Worm (Caenorhabditis elegans) whole organism, L4 larva: ENCODE data around the gene acs-7.

Experiments used
- F10B5.3 ChIP-seq: sonication (generic microtip); optimal IDR thresholded peaks from 2 replicates; lab custom pipeline; 2016; ENCODE audit warnings: mild to moderate bottlenecking, missing genetic modification characterization, missing compliant biosample characterization
- F26F4.8 ChIP-seq: fragments of 200-800 bp; sonication (Bioruptor generic); conservative IDR thresholded peaks from 2 replicates; pipeline ENCODE4 v1.3.6; 2022; ENCODE audit warnings: missing genetic modification characterization, missing compliant biosample characterization
- F44E2.7 ChIP-seq: fragments of 200-800 bp; sonication (Bioruptor generic); IDR thresholded peaks from 2 replicates; pipeline ENCODE4 v2.1.2; 2022; ENCODE audit warnings: missing genetic modification characterization, missing compliant biosample characterization
- F49E8.2 ChIP-seq: sonication (generic microtip); optimal IDR thresholded peaks from 2 replicates; lab custom pipeline; 2016; ENCODE audit warnings: missing compliant biosample characterization, mild to moderate bottlenecking, missing genetic modification characterization, borderline replicate concordance
- T20F7.1 ChIP-seq: fragments of 200-800 bp; sonication (Bioruptor generic); optimal IDR thresholded peaks from 2 replicates; lab custom pipeline; 2018; ENCODE audit warnings: mild to moderate bottlenecking, missing genetic modification characterization, missing compliant biosample characterization
- Y105C5A.15 ChIP-seq: fragments of 200-800 bp; sonication (Bioruptor generic); IDR thresholded peaks from 2 replicates; pipeline ENCODE4 v1.3.6; 2022; ENCODE audit warnings: missing genetic modification characterization, missing compliant biosample characterization
- aha-1 ChIP-seq: fragments of 150-350 bp; peaks from one replicate; lab custom pipeline; 2014; ENCODE audit warnings: missing biosample characterization, missing genetic modification characterization
- attf-4 ChIP-seq: sonication (generic microtip); optimal IDR thresholded peaks from 3 replicates; lab custom pipeline; 2017; ENCODE audit warnings: missing biosample characterization, missing genetic modification characterization
- ceh-62 ChIP-seq: sonication (generic microtip); optimal IDR thresholded peaks from 2 replicates; lab custom pipeline; 2017; ENCODE audit warnings: missing biosample characterization, missing genetic modification characterization
- ces-1 ChIP-seq: fragments of 150-350 bp; sonication (generic microtip); optimal IDR thresholded peaks from 4 replicates; lab custom pipeline; 2014; ENCODE audit warnings: missing biosample characterization, missing genetic modification reagents, missing genetic modification characterization
- daf-16 ChIP-seq, 3 experiments: sonication (generic microtip); optimal IDR thresholded peaks; 2 replicates each; lab custom pipeline; 2016 to 2017; ENCODE audit warnings: missing genetic modification characterization in 3 of 3, missing genetic modification reagents in 3 of 3, mild to moderate bottlenecking in 2 of 3, missing compliant biosample characterization in 2 of 3, missing biosample characterization in 1 of 3, moderate library complexity in 1 of 3
- dmd-6 ChIP-seq: fragments of 200-800 bp; sonication (Bioruptor generic); IDR thresholded peaks from 2 replicates; pipeline ENCODE4 v1.3.6; 2022; ENCODE audit warnings: missing genetic modification reagents, missing genetic modification characterization, missing compliant biosample characterization
- dve-1 ChIP-seq: sonication (generic microtip); optimal IDR thresholded peaks from 2 replicates; lab custom pipeline; 2017; ENCODE audit warnings: antibody characterized with exemption, mild to moderate bottlenecking, missing genetic modification characterization, missing compliant biosample characterization; ENCODE audit not compliant: insufficient read depth
- egl-27 ChIP-seq: sonication (generic microtip); optimal IDR thresholded peaks from 3 replicates; lab custom pipeline; 2017; ENCODE audit warnings: missing biosample characterization, missing genetic modification reagents, missing genetic modification characterization
- hlh-11 ChIP-seq: fragments of 200-800 bp; sonication (Bioruptor generic); optimal IDR thresholded peaks from 2 replicates; lab custom pipeline; 2018; ENCODE audit warnings: mild to moderate bottlenecking, missing genetic modification characterization, missing compliant biosample characterization
- hmg-1.1 ChIP-seq: fragments of 200-800 bp; sonication (Bioruptor generic); IDR thresholded peaks from 2 replicates; pipeline ENCODE4 v1.3.6; 2022; ENCODE audit warnings: missing genetic modification reagents, missing genetic modification characterization, missing compliant biosample characterization
- lin-1 ChIP-seq: fragments of 200-800 bp; sonication (Bioruptor generic); IDR thresholded peaks from 2 replicates; pipeline ENCODE4 v1.3.6; 2022; ENCODE audit warnings: missing genetic modification reagents, missing genetic modification characterization, missing compliant biosample characterization
- lin-13 ChIP-seq: fragments of 150-350 bp; optimal IDR thresholded peaks from 2 replicates; lab custom pipeline; 2014; ENCODE audit warnings: missing biosample characterization, missing genetic modification reagents, missing genetic modification characterization
- lin-38 ChIP-seq: fragments of 200-800 bp; sonication (Bioruptor generic); IDR thresholded peaks from 2 replicates; pipeline ENCODE4 v1.3.6; 2022; ENCODE audit warnings: missing genetic modification reagents, missing genetic modification characterization, missing compliant biosample characterization
- lir-3 ChIP-seq: sonication (generic microtip); optimal IDR thresholded peaks from 2 replicates; lab custom pipeline; 2016; ENCODE audit warnings: mild to moderate bottlenecking, missing genetic modification characterization, missing compliant biosample characterization
- mep-1 ChIP-seq: fragments of 150-350 bp; sonication (generic microtip); optimal IDR thresholded peaks from 3 replicates; lab custom pipeline; 2014; ENCODE audit warnings: missing biosample characterization, missing genetic modification characterization
- nhr-25 ChIP-seq: sonication (generic microtip); optimal IDR thresholded peaks from 2 replicates; lab custom pipeline; 2017; ENCODE audit warnings: missing genetic modification characterization, mild to moderate bottlenecking, missing compliant biosample characterization, antibody characterized with exemption, moderate library complexity, borderline replicate concordance; ENCODE audit not compliant: insufficient read depth
- nhr-28 ChIP-seq: fragments of 150-350 bp; optimal IDR thresholded peaks from 2 replicates; lab custom pipeline; 2014; ENCODE audit warnings: missing biosample characterization, missing genetic modification characterization
- nhr-41 ChIP-seq: fragments of 200-800 bp; sonication (Bioruptor generic); IDR thresholded peaks from 2 replicates; pipeline ENCODE4 v1.3.6; 2022; ENCODE audit warnings: missing genetic modification reagents, missing genetic modification characterization, missing compliant biosample characterization
- nhr-48 ChIP-seq: sonication (generic microtip); optimal IDR thresholded peaks from 2 replicates; lab custom pipeline; 2016; ENCODE audit warnings: mild to moderate bottlenecking, missing genetic modification characterization, missing compliant biosample characterization
- nhr-6 ChIP-seq: fragments of 150-350 bp; optimal IDR thresholded peaks from 2 replicates; lab custom pipeline; 2014; ENCODE audit warnings: missing biosample characterization, missing genetic modification characterization
- nhr-77 ChIP-seq: fragments of 150-350 bp; optimal IDR thresholded peaks from 2 replicates; lab custom pipeline; 2014; ENCODE audit warnings: missing biosample characterization, missing genetic modification characterization
- pqm-1 ChIP-seq: sonication (generic microtip); optimal IDR thresholded peaks from 2 replicates; lab custom pipeline; 2017; ENCODE audit warnings: missing biosample characterization, missing genetic modification characterization
- saeg-2 ChIP-seq: fragments of 200-800 bp; sonication (Bioruptor generic); IDR thresholded peaks from 2 replicates; pipeline ENCODE4 v1.3.6; 2022; ENCODE audit warnings: missing genetic modification reagents, missing genetic modification characterization, missing compliant biosample characterization
- sdz-12 ChIP-seq: fragments of 200-800 bp; sonication (Bioruptor generic); optimal IDR thresholded peaks from 2 replicates; lab custom pipeline; 2018; ENCODE audit warnings: mild to moderate bottlenecking, missing genetic modification characterization, missing compliant biosample characterization
- spr-3 ChIP-seq: fragments of 200-800 bp; sonication (Bioruptor generic); optimal IDR thresholded peaks from 2 replicates; lab custom pipeline; 2018; ENCODE audit warnings: mild to moderate bottlenecking, missing genetic modification characterization, missing compliant biosample characterization
- tra-1 ChIP-seq: fragments of 200-800 bp; sonication (Bioruptor generic); IDR thresholded peaks from 2 replicates; pipeline ENCODE4 v1.3.6; 2022; ENCODE audit warnings: missing genetic modification reagents, missing genetic modification characterization, missing compliant biosample characterization
- unc-62 ChIP-seq, 3 experiments: fragments of 150-350 bp in 1 of 3; sonication (generic microtip); optimal IDR thresholded peaks in 2 of 3; peaks in 1 of 3; 1 replicate in 1 of 3; 2 replicates in 2 of 3; lab custom pipeline; 2014 to 2017; ENCODE audit warnings: missing biosample characterization in 3 of 3, missing genetic modification characterization in 3 of 3, missing genetic modification reagents in 3 of 3, missing genotype in 1 of 3
- zfp-3 ChIP-seq: fragments of 200-800 bp; sonication (Bioruptor generic); conservative IDR thresholded peaks from 2 replicates; pipeline ENCODE4 v1.3.6; 2022; ENCODE audit warnings: missing genetic modification reagents, missing genetic modification characterization, missing compliant biosample characterization
- ztf-11 ChIP-seq: fragments of 150-350 bp; optimal IDR thresholded peaks from 2 replicates; lab custom pipeline; 2014; ENCODE audit warnings: missing biosample characterization, missing genetic modification characterization

The acs-7 gene

ce11 chrII:9279016-9279415, 12.8 kb upstream of the acs-7 start:
- no peak for TF ChIP-seq F26F4.8 (GFP tag; lab: Robert Waterston, UW)
- TF ChIP-seq ces-1 (GFP tag; lab: Kevin White, UChicago) = no peak
- peak; percentile 58 for TF ChIP-seq aha-1 (tag; lab: Kevin White, UChicago)
- no peak for TF ChIP-seq ztf-11 (tag; lab: Kevin White, UChicago)
- no peak for TF ChIP-seq spr-3 (GFP tag; lab: Kevin White, UChicago)

- peak; percentile 60 for TF ChIP-seq hlh-11 (tag; lab: Kevin White, UChicago)
- peak; percentile 82 for TF ChIP-seq dmd-6 (GFP tag; lab: Robert Waterston, UW)
- TF ChIP-seq hmg-1.1 = 0 out of 2 replicates have a peak, but pooled peaks have one; percentile 16
- no peak for TF ChIP-seq nhr-6 (tag; lab: Kevin White, UChicago)
- TF ChIP-seq attf-4 (tag; lab: Kevin White, UChicago) = no peak
- TF ChIP-seq ces-1 (GFP tag; lab: Kevin White, UChicago) = no peak
- TF ChIP-seq ceh-62 (tag; lab: Kevin White, UChicago) = no peak
- TF ChIP-seq nhr-41 (GFP tag; lab: Robert Waterston, UW) = no peak
- TF ChIP-seq dve-1 = peak; percentile 72
- no peak for TF ChIP-seq daf-16 (GFP tag; optimal IDR thresholded peaks at IDR 0.05; lab: Kevin White, UChicago)
- peak; percentile 71 for TF ChIP-seq daf-16 (tag; optimal IDR thresholded peaks at IDR 0.05; lab: Kevin White, UChicago)
- TF ChIP-seq unc-62 (GFP tag; optimal IDR thresholded peaks at IDR 0.05 in 1 of 2; lab: Kevin White, UChicago) = peak in 1 of 2 experiments; percentile 57
- no peak for TF ChIP-seq unc-62 (tag; optimal IDR thresholded peaks at IDR 0.05; lab: Kevin White, UChicago)
- TF ChIP-seq F49E8.2 (tag; lab: Kevin White, UChicago) = no peak
- peak; percentile 45 for TF ChIP-seq pqm-1 (tag; lab: Kevin White, UChicago)
- peak; percentile 87 for TF ChIP-seq nhr-28 (tag; lab: Kevin White, UChicago)
- no peak for TF ChIP-seq egl-27 (tag; lab: Kevin White, UChicago)
- TF ChIP-seq T20F7.1 (GFP tag; lab: Kevin White, UChicago) = peak; percentile 40
- TF ChIP-seq lir-3 = no peak
- TF ChIP-seq F10B5.3 = no peak
- no peak for TF ChIP-seq F44E2.7 (GFP tag; lab: Robert Waterston, UW)
- no peak for TF ChIP-seq Y105C5A.15 (GFP tag; lab: Robert Waterston, UW)
- TF ChIP-seq nhr-48 (tag; lab: Kevin White, UChicago) = peak; percentile 22
- TF ChIP-seq ztf-11 (tag; lab: Kevin White, UChicago) = no peak
- TF ChIP-seq sdz-12 (GFP tag; lab: Kevin White, UChicago) = no peak
- peak; percentile 63; the same call in 1 of the 2 replicates for TF ChIP-seq tra-1
- TF ChIP-seq nhr-77 (tag; lab: Kevin White, UChicago) = peak; percentile 13
These were observed 11.6 kb upstream of the acs-7 start, which contains the start of gene gldi-3 for ce11 chrII:9280048-9280772. Gene gldi-3 (minus strand): TSS chrII:9280098.

ce11 chrII:9280846-9281245, 11.0 kb upstream of the acs-7 start:
- TF ChIP-seq lin-1 (no peak), lin-13 (GFP tag; lab: Kevin White, UChicago) (no peak), zfp-3 (GFP tag; lab: Robert Waterston, UW) (no peak), T20F7.1 (GFP tag; lab: Kevin White, UChicago) (no peak), lin-38 (GFP tag; lab: Robert Waterston, UW) (no peak), nhr-25 (tag; lab: Kevin White, UChicago) (no peak), daf-16 (GFP tag; optimal IDR thresholded peaks at IDR 0.05; lab: Kevin White, UChicago) (no peak), daf-16 (tag; optimal IDR thresholded peaks at IDR 0.05; lab: Kevin White, UChicago) (no peak), mep-1 (no peak), saeg-2 (GFP tag; lab: Robert Waterston, UW) (no peak)
